Fruit fly (Drosophila melanogaster) whole organism, adult: Measurements from ENCODE around the gene CG7166.

Experiments
- CG11617 ChIP-seq: fragments of 200-800 bp; sonication (Bioruptor generic); optimal IDR thresholded peaks from 2 replicates; lab custom pipeline; 2017; ENCODE audit warnings: mild to moderate bottlenecking, missing biosample characterization, missing genetic modification reagents, missing genetic modification characterization
- CG12768 ChIP-seq: fragments of 200-800 bp; sonication (Bioruptor generic); optimal IDR thresholded peaks from 2 replicates; lab custom pipeline; 2017; ENCODE audit warnings: missing biosample characterization, missing genetic modification characterization, mild to moderate bottlenecking, moderate library complexity, missing genetic modification reagents
- CG14711 ChIP-seq: fragments of 200-800 bp; sonication (Bioruptor generic); optimal IDR thresholded peaks from 2 replicates; lab custom pipeline; 2018; ENCODE audit warnings: missing biosample characterization, mild to moderate bottlenecking, missing genetic modification characterization, moderate library complexity
- CG1620 ChIP-seq: fragments of 200-800 bp; sonication (Bioruptor generic); optimal IDR thresholded peaks from 2 replicates; lab custom pipeline; 2016; ENCODE audit warnings: missing biosample characterization, missing genetic modification characterization
- CG33017 ChIP-seq: fragments of 200-800 bp; sonication (Bioruptor generic); optimal IDR thresholded peaks from 2 replicates; lab custom pipeline; 2018; ENCODE audit warnings: missing biosample characterization, mild to moderate bottlenecking, missing genetic modification characterization, moderate library complexity
- CG5204 ChIP-seq: fragments of 200-800 bp; sonication (Bioruptor generic); optimal IDR thresholded peaks from 2 replicates; lab custom pipeline; 2016; ENCODE audit warnings: missing biosample characterization, missing genetic modification characterization
- CG7045 ChIP-seq: fragments of 200-800 bp; sonication (Bioruptor generic); optimal IDR thresholded peaks from 2 replicates; lab custom pipeline; 2017; ENCODE audit warnings: missing biosample characterization, mild to moderate bottlenecking, missing genetic modification characterization
- CG7101 ChIP-seq: fragments of 200-800 bp; sonication (Bioruptor generic); optimal IDR thresholded peaks from 2 replicates; lab custom pipeline; 2018; ENCODE audit warnings: missing biosample characterization, mild to moderate bottlenecking, missing genetic modification characterization, moderate library complexity
- Clk ChIP-seq: fragments of 200-800 bp; sonication (Bioruptor generic); optimal IDR thresholded peaks from 2 replicates; lab custom pipeline; 2017; ENCODE audit warnings: missing biosample characterization, missing genetic modification characterization
- Crg-1 ChIP-seq: fragments of 200-800 bp; sonication (Bioruptor generic); optimal IDR thresholded peaks from 2 replicates; lab custom pipeline; 2016; ENCODE audit warnings: missing biosample characterization, missing genetic modification characterization
- Hr96 ChIP-seq: fragments of 200-800 bp; sonication (Bioruptor generic); optimal IDR thresholded peaks from 2 replicates; lab custom pipeline; 2016; ENCODE audit warnings: missing biosample characterization, missing genetic modification characterization
- Mnt ChIP-seq: fragments of 200-800 bp; sonication (Bioruptor generic); optimal IDR thresholded peaks from 2 replicates; lab custom pipeline; 2016; ENCODE audit warnings: missing biosample characterization, mild to moderate bottlenecking, missing genetic modification characterization
- bab1 ChIP-seq: fragments of 200-800 bp; sonication (Bioruptor generic); optimal IDR thresholded peaks from 3 replicates; lab custom pipeline; 2019; ENCODE audit warnings: missing biosample characterization, mild to moderate bottlenecking, missing genetic modification characterization, moderate library complexity
- cic ChIP-seq: fragments of 200-800 bp; sonication (Bioruptor generic); optimal IDR thresholded peaks from 2 replicates; lab custom pipeline; 2017; ENCODE audit warnings: missing biosample characterization, mild to moderate bottlenecking, missing genetic modification characterization, moderate library complexity
- cnc ChIP-seq, 2 experiments: fragments of >200 bp; optimal IDR thresholded peaks; 2 replicates each; lab custom pipeline; 2017
- kay ChIP-seq: fragments of 200-800 bp; sonication (Bioruptor generic); peaks from one replicate; lab custom pipeline; 2016; ENCODE audit warnings: missing biosample characterization, missing genetic modification characterization, borderline replicate concordance
- ovo ChIP-seq: fragments of 200-800 bp; sonication (Bioruptor generic); optimal IDR thresholded peaks from 2 replicates; lab custom pipeline; 2016; ENCODE audit warnings: missing biosample characterization, missing genetic modification characterization
- pad ChIP-seq: fragments of 200-800 bp; sonication (Bioruptor generic); optimal IDR thresholded peaks from 3 replicates; lab custom pipeline; 2017; ENCODE audit warnings: missing biosample characterization, missing genetic modification characterization, mild to moderate bottlenecking, moderate library complexity, missing genetic modification reagents
- tj ChIP-seq: fragments of 200-800 bp; sonication (Bioruptor generic); optimal IDR thresholded peaks from 3 replicates; lab custom pipeline; 2017; ENCODE audit warnings: missing biosample characterization, mild to moderate bottlenecking, missing genetic modification characterization, moderate library complexity
- toe ChIP-seq: fragments of 200-800 bp; sonication (Bioruptor generic); optimal IDR thresholded peaks from 2 replicates; lab custom pipeline; 2016; ENCODE audit warnings: missing biosample characterization, missing genetic modification characterization

The CG7166 gene

DNA sequence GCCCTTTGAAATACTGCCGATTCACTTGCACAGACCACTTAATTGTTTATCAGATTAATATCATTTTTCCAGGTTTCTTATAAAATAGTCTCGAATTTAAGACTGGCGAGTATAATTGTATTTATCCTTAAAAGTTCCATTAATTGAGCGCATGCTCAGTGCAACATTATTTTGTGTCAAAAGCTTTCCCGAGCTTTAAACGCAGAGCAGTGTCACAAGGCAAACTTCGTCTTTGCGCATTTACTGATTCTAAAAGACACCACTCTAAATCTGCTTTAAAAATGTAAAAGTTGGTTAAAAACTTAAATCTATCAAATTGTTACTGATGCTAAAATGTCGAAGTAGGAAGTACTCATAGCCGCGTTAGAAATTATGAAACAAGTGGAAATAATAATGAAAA, at the start of gene CG7166, which contains the start of gene Alg11:
Gene CG7166, minus strand, starts transcription at position 101 of the 400 bp plus-strand sequence.
Gene Alg11, plus strand, starts transcription at position 260 of the 400 bp plus-strand sequence.
- TF ChIP-seq bab1 (GFP tag; lab: Kevin White, UChicago), result no peak
- TF ChIP-seq ovo (GFP tag; lab: Kevin White, UChicago), result no peak
- TF ChIP-seq Crg-1 (GFP tag; lab: Kevin White, UChicago), result no peak
- no peak for TF ChIP-seq CG7101
- TF ChIP-seq CG1620 (GFP tag; lab: Kevin White, UChicago), result no peak
- no peak for TF ChIP-seq kay (GFP tag; lab: Kevin White, UChicago)
- no peak for TF ChIP-seq CG12768 (GFP tag; lab: Kevin White, UChicago)
- TF ChIP-seq pad (GFP tag; lab: Kevin White, UChicago), result no peak
- TF ChIP-seq tj (GFP tag; lab: Kevin White, UChicago), result no peak
- no peak for TF ChIP-seq Clk (GFP tag; lab: Kevin White, UChicago)

dm6 chr3L:21671839-21672238, 46.4 kb upstream of the CG7166 start, which contains the start of gene CG11249:
Gene CG11249 (plus strand): TSS chr3L:21672139.
- no peak for TF ChIP-seq CG7101
- no peak for TF ChIP-seq kay (GFP tag; lab: Kevin White, UChicago)
- no peak for TF ChIP-seq cic (GFP tag; lab: Kevin White, UChicago)
- no peak for TF ChIP-seq toe (GFP tag; lab: Kevin White, UChicago)
- TF ChIP-seq CG33017 (tag; lab: Kevin White, UChicago), result no peak
- TF ChIP-seq pad (GFP tag; lab: Kevin White, UChicago), result no peak
- no peak for TF ChIP-seq CG5204 (GFP tag; lab: Kevin White, UChicago)
- TF ChIP-seq ovo (GFP tag; lab: Kevin White, UChicago), result no peak
- no peak for TF ChIP-seq CG11617 (GFP tag; lab: Kevin White, UChicago)
- TF ChIP-seq bab1 (GFP tag; lab: Kevin White, UChicago), result no peak

DNA sequence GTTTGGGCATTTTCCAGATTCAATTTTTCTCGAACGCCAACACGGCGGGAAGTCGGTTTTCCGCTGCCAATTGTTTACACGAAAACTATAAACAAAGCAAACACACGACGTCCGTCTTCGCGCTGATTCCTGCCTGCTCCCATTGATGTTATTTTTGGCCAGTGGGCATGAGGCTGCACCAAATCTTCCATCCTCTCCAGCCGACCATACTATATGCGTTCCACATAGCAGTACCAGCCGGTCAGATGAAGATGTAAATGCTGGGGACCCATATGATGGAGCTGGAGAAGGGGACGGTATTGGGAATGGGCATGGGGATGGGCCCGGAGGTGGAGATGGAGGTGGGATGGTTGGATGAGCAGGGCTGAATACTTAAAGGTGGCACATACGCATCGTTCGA, 42.1 kb upstream of the CG7166 start:
- TF ChIP-seq ovo (GFP tag; lab: Kevin White, UChicago), result no peak
- no peak for TF ChIP-seq Hr96 (GFP tag; lab: Kevin White, UChicago)
- TF ChIP-seq kay (GFP tag; lab: Kevin White, UChicago), result no peak
- TF ChIP-seq Crg-1 (GFP tag; lab: Kevin White, UChicago), result no peak
- TF ChIP-seq CG7045 (GFP tag; lab: Kevin White, UChicago), result no peak
- TF ChIP-seq CG12768 (GFP tag; lab: Kevin White, UChicago), result no peak
- TF ChIP-seq tj (GFP tag; lab: Kevin White, UChicago), result no peak
- no peak for TF ChIP-seq toe (GFP tag; lab: Kevin White, UChicago)
- TF ChIP-seq CG7101, result no peak
- TF ChIP-seq CG14711 (tag; lab: Kevin White, UChicago), result no peak
- TF ChIP-seq cic (GFP tag; lab: Kevin White, UChicago), result no peak

- TF ChIP-seq Crg-1 (GFP tag; lab: Kevin White, UChicago), result no peak
- TF ChIP-seq tj (GFP tag; lab: Kevin White, UChicago), result no peak
- no peak for TF ChIP-seq pad (GFP tag; lab: Kevin White, UChicago)
- TF ChIP-seq CG7101, result no peak
- no peak for TF ChIP-seq bab1 (GFP tag; lab: Kevin White, UChicago)
- no peak for TF ChIP-seq ovo (GFP tag; lab: Kevin White, UChicago)
- TF ChIP-seq toe (GFP tag; lab: Kevin White, UChicago), result no peak
- no peak for TF ChIP-seq CG7045 (GFP tag; lab: Kevin White, UChicago)
- no peak for TF ChIP-seq CG33017 (tag; lab: Kevin White, UChicago)
- no peak for TF ChIP-seq Mnt
- TF ChIP-seq cnc (optimal IDR thresholded peaks at IDR 0.05; lab: Kevin White, UChicago), result no peak
- no peak for TF ChIP-seq Clk (GFP tag; lab: Kevin White, UChicago)
- no peak for TF ChIP-seq CG11617 (GFP tag; lab: Kevin White, UChicago)
- no peak for TF ChIP-seq CG5204 (GFP tag; lab: Kevin White, UChicago)
- no peak for TF ChIP-seq CG14711 (tag; lab: Kevin White, UChicago)
Measured at dm6 chr3L:21666880-21667279, 41.4 kb upstream of the CG7166 start, which contains the start of gene Cpr78E. Gene Cpr78E (minus strand): TSS chr3L:21666980.

dm6 chr3L:21652768-21653167, 27.3 kb upstream of the CG7166 start:
- TF ChIP-seq cic (GFP tag; lab: Kevin White, UChicago) (no peak), pad (GFP tag; lab: Kevin White, UChicago) (no peak), CG5204 (GFP tag; lab: Kevin White, UChicago) (peak; percentile 47), CG12768 (GFP tag; lab: Kevin White, UChicago) (no peak), CG11617 (GFP tag; lab: Kevin White, UChicago) (no peak), Clk (GFP tag; lab: Kevin White, UChicago) (no peak), CG14711 (tag; lab: Kevin White, UChicago) (no peak), Crg-1 (GFP tag; lab: Kevin White, UChicago) (no peak), cnc (optimal IDR thresholded peaks at IDR 0.05; lab: Kevin White, UChicago) (no peak), CG7101 (no peak), Mnt (no peak), Hr96 (GFP tag; lab: Kevin White, UChicago) (peak; percentile 58), CG7045 (GFP tag; lab: Kevin White, UChicago) (no peak), bab1 (GFP tag; lab: Kevin White, UChicago) (peak; percentile 67), kay (GFP tag; lab: Kevin White, UChicago) (peak; percentile 10), tj (GFP tag; lab: Kevin White, UChicago) (no peak), CG33017 (tag; lab: Kevin White, UChicago) (no peak), ovo (GFP tag; lab: Kevin White, UChicago) (peak; percentile 0), CG1620 (GFP tag; lab: Kevin White, UChicago) (peak; percentile 50), toe (GFP tag; lab: Kevin White, UChicago) (peak; percentile 32)

DNA sequence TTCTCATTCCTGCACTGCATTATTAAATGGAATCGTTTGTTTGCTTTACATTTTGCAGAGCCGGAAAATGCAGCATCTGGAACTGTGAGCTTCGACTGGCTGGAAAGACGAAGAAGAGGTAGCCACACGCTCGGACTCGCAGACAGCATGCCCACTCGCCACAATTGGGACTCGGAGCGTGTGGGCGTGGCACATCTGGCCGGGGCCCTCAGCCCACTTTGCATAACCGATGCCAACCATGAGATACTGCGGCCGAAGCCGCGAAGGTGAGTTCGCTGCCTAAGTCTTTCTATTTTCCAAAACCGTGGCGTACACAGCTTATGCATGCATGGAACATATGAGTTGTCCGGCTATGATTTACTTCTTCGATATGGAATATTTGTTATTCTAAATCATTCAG, 26.7 kb upstream of the CG7166 start:
- no peak for TF ChIP-seq Clk (GFP tag; lab: Kevin White, UChicago)
- TF ChIP-seq CG12768 (GFP tag; lab: Kevin White, UChicago), result no peak
- no peak for TF ChIP-seq Hr96 (GFP tag; lab: Kevin White, UChicago)
- TF ChIP-seq CG7045 (GFP tag; lab: Kevin White, UChicago), result no peak
- no peak for TF ChIP-seq pad (GFP tag; lab: Kevin White, UChicago)
- TF ChIP-seq Mnt, result no peak
- TF ChIP-seq CG1620 (GFP tag; lab: Kevin White, UChicago), result no peak
- TF ChIP-seq toe (GFP tag; lab: Kevin White, UChicago), result no peak
- TF ChIP-seq CG11617 (GFP tag; lab: Kevin White, UChicago), result no peak
- no peak for TF ChIP-seq ovo (GFP tag; lab: Kevin White, UChicago)
- no peak for TF ChIP-seq kay (GFP tag; lab: Kevin White, UChicago)
- TF ChIP-seq cnc (optimal IDR thresholded peaks at IDR 0.05; lab: Kevin White, UChicago), result no peak
- no peak for TF ChIP-seq bab1 (GFP tag; lab: Kevin White, UChicago)
- no peak for TF ChIP-seq tj (GFP tag; lab: Kevin White, UChicago)
- no peak for TF ChIP-seq Crg-1 (GFP tag; lab: Kevin White, UChicago)
- no peak for TF ChIP-seq CG7101
- no peak for TF ChIP-seq CG14711 (tag; lab: Kevin White, UChicago)
- no peak for TF ChIP-seq cic (GFP tag; lab: Kevin White, UChicago)
- TF ChIP-seq CG33017 (tag; lab: Kevin White, UChicago), result no peak
- no peak for TF ChIP-seq CG5204 (GFP tag; lab: Kevin White, UChicago)
